Worm (Caenorhabditis elegans) whole organism, L3 larva: ENCODE results near the gene cyk-3.

Experiments used
- lin-39 ChIP-seq: fragments of 150-350 bp; optimal IDR thresholded peaks from 2 replicates; lab custom pipeline; 2018; ENCODE audit warnings: missing biosample characterization, missing genetic modification reagents, missing genetic modification characterization
- nhr-11 ChIP-seq: fragments of 150-350 bp; optimal IDR thresholded peaks from 2 replicates; lab custom pipeline; 2014; ENCODE audit warnings: missing biosample characterization, missing genetic modification characterization
- nhr-67 ChIP-seq: fragments of 150-350 bp; optimal IDR thresholded peaks from 2 replicates; lab custom pipeline; 2014; ENCODE audit warnings: missing biosample characterization, missing genetic modification characterization

ce11 chrIII:6072937-6073336 lies 53.0 kb downstream of the cyk-3 start:
- TF ChIP-seq lin-39 (tag; lab: Kevin White, UChicago) (no peak), nhr-11 (tag; lab: Kevin White, UChicago) (no peak), nhr-67 (tag; lab: Kevin White, UChicago) (no peak)
